Worm (Caenorhabditis elegans) whole organism, late embryonic: ENCODE data around the gene nlp-29.

Experiments used
- ama-1 ChIP-seq: fragments of 150-350 bp; optimal IDR thresholded peaks from 2 replicates; lab custom pipeline; 2014
- ceh-14 ChIP-seq: sonication (generic microtip); optimal IDR thresholded peaks from 2 replicates; lab custom pipeline; 2016; ENCODE audit warnings: missing genotype, missing genetic modification characterization, missing compliant biosample characterization
- ceh-30 ChIP-seq: fragments of 150-350 bp; optimal IDR thresholded peaks from 2 replicates; lab custom pipeline; 2014; ENCODE audit warnings: missing biosample characterization, missing genetic modification characterization
- ceh-9 ChIP-seq: sonication (generic microtip); optimal IDR thresholded peaks from 2 replicates; lab custom pipeline; 2016; ENCODE audit warnings: mild to moderate bottlenecking, missing genetic modification characterization, inconsistent platforms, missing compliant biosample characterization
- madf-2 ChIP-seq: sonication (generic microtip); optimal IDR thresholded peaks from 2 replicates; lab custom pipeline; 2017; ENCODE audit warnings: missing genetic modification characterization, missing compliant biosample characterization
- npax-4 ChIP-seq: sonication (generic microtip); optimal IDR thresholded peaks from 2 replicates; lab custom pipeline; 2016; ENCODE audit warnings: missing genetic modification characterization, missing compliant biosample characterization
- pag-3 ChIP-seq: sonication (generic microtip); optimal IDR thresholded peaks from 2 replicates; lab custom pipeline; 2016; ENCODE audit warnings: missing compliant biosample characterization, missing genetic modification characterization, borderline replicate concordance
- pha-4 ChIP-seq: fragments of 150-350 bp; optimal IDR thresholded peaks from 2 replicates; lab custom pipeline; 2018; ENCODE audit warnings: missing biosample characterization, missing genetic modification reagents, missing genetic modification characterization
- pqm-1 ChIP-seq: sonication (generic microtip); optimal IDR thresholded peaks from 2 replicates; lab custom pipeline; 2016; ENCODE audit warnings: missing genetic modification characterization, missing compliant biosample characterization
- tbx-7 ChIP-seq: sonication (generic microtip); optimal IDR thresholded peaks from 2 replicates; lab custom pipeline; 2016; ENCODE audit warnings: missing genotype, missing genetic modification characterization, missing compliant biosample characterization
- unc-86 ChIP-seq: sonication (generic microtip); optimal IDR thresholded peaks from 2 replicates; lab custom pipeline; 2016; ENCODE audit warnings: missing genetic modification characterization, missing compliant biosample characterization

- TF ChIP-seq ceh-9 (tag; lab: Kevin White, UChicago) (no peak), unc-86 (no peak), pqm-1 (tag; lab: Kevin White, UChicago) (no peak), npax-4 (tag; lab: Kevin White, UChicago) (no peak), ceh-30 (no peak), pag-3 (no peak), ceh-14 (tag; lab: Kevin White, UChicago) (no peak), madf-2 (tag; lab: Kevin White, UChicago) (no peak), pha-4 (no peak), ama-1 (lab: Kevin White, UChicago) (no peak), tbx-7 (tag; lab: Kevin White, UChicago) (no peak)
These were observed 26.6 kb upstream of the nlp-29 start, which contains the start of gene cyp-34A5 for ce11 chrV:3957608-3958007.
